Fruit fly (Drosophila melanogaster) whole organism, adult: ENCODE data around the gene CG15047.

ENCODE experiments used
- CG11617 ChIP-seq: fragments of 200-800 bp; sonication (Bioruptor generic); optimal IDR thresholded peaks from 2 replicates; lab custom pipeline; 2017; ENCODE audit warnings: mild to moderate bottlenecking, missing biosample characterization, missing genetic modification reagents, missing genetic modification characterization
- CG1620 ChIP-seq: fragments of 200-800 bp; sonication (Bioruptor generic); optimal IDR thresholded peaks from 2 replicates; lab custom pipeline; 2016; ENCODE audit warnings: missing biosample characterization, missing genetic modification characterization
- CG7045 ChIP-seq: fragments of 200-800 bp; sonication (Bioruptor generic); optimal IDR thresholded peaks from 2 replicates; lab custom pipeline; 2017; ENCODE audit warnings: missing biosample characterization, mild to moderate bottlenecking, missing genetic modification characterization
- CG7101 ChIP-seq: fragments of 200-800 bp; sonication (Bioruptor generic); optimal IDR thresholded peaks from 2 replicates; lab custom pipeline; 2018; ENCODE audit warnings: missing biosample characterization, mild to moderate bottlenecking, missing genetic modification characterization, moderate library complexity
- Clk ChIP-seq: fragments of 200-800 bp; sonication (Bioruptor generic); optimal IDR thresholded peaks from 2 replicates; lab custom pipeline; 2017; ENCODE audit warnings: missing biosample characterization, missing genetic modification characterization
- Crg-1 ChIP-seq: fragments of 200-800 bp; sonication (Bioruptor generic); optimal IDR thresholded peaks from 2 replicates; lab custom pipeline; 2016; ENCODE audit warnings: missing biosample characterization, missing genetic modification characterization
- Mnt ChIP-seq: fragments of 200-800 bp; sonication (Bioruptor generic); optimal IDR thresholded peaks from 2 replicates; lab custom pipeline; 2016; ENCODE audit warnings: missing biosample characterization, mild to moderate bottlenecking, missing genetic modification characterization
- kay ChIP-seq: fragments of 200-800 bp; sonication (Bioruptor generic); peaks from one replicate; lab custom pipeline; 2016; ENCODE audit warnings: missing biosample characterization, missing genetic modification characterization, borderline replicate concordance
- ovo ChIP-seq: fragments of 200-800 bp; sonication (Bioruptor generic); optimal IDR thresholded peaks from 2 replicates; lab custom pipeline; 2016; ENCODE audit warnings: missing biosample characterization, missing genetic modification characterization
- tj ChIP-seq: fragments of 200-800 bp; sonication (Bioruptor generic); optimal IDR thresholded peaks from 3 replicates; lab custom pipeline; 2017; ENCODE audit warnings: missing biosample characterization, mild to moderate bottlenecking, missing genetic modification characterization, moderate library complexity
- toe ChIP-seq: fragments of 200-800 bp; sonication (Bioruptor generic); optimal IDR thresholded peaks from 2 replicates; lab custom pipeline; 2016; ENCODE audit warnings: missing biosample characterization, missing genetic modification characterization

DNA sequence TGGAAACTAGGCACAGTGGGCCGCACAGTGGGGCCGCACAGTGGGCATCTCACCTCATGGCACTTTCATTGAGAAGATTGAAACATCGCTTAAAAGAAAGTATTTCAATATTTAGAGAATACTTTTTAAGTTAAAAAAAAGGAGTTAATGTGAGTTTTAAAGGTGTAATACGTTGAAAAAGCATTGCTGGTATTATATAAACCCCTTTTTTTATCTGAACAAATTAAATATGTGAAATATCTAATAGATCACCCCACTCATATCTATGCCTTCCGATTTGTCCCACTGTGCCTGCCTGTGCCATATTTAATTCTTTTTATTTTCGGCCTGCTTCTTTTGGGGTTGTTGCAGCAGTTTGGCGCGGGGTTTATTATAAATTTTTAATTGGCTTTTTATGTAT, 4.8 kb downstream of the CG15047 start:
- peak; percentile 28 for TF ChIP-seq kay (GFP tag; lab: Kevin White, UChicago)
- TF ChIP-seq Clk (GFP tag; lab: Kevin White, UChicago): no peak
- no peak for TF ChIP-seq Mnt (GFP tag; lab: Kevin White, UChicago)
- TF ChIP-seq tj (GFP tag; lab: Kevin White, UChicago): no peak
- TF ChIP-seq CG1620 (GFP tag; lab: Kevin White, UChicago): no peak
- no peak for TF ChIP-seq ovo
- no peak for TF ChIP-seq toe (GFP tag; lab: Kevin White, UChicago)
- TF ChIP-seq CG7045: no peak
- TF ChIP-seq CG7101 (tag; lab: Kevin White, UChicago): no peak
- no peak for TF ChIP-seq Crg-1 (GFP tag; lab: Kevin White, UChicago)
- TF ChIP-seq CG11617 (GFP tag; lab: Kevin White, UChicago): no peak
